Worm (Caenorhabditis elegans): ENCODE data around the gene W08E12.7.

DNA sequence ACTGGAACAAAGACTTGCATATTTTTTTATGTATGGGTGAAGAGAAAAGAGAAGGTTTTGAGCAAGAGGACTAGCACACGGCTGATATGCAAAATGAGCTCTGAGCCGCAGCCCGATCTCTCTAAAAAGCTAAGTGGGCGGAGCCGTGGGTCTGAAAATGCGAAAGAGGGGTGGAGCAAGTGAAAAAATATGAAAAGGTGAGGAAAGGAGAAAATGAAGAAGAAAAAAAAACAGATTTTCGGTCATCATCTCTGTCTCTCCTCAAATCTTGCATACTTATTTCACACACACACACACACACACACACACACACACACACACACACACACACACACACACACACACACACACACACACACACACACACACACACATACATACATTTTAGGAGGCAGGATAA, 40.5 kb upstream of the W08E12.7 start, which contains the start of gene dmd-9:
- TF ChIP-seq Y53G8AR.9 (GFP tag; conservative IDR thresholded peaks at IDR 0.05) (no peak), ztf-6 (GFP tag; IDR thresholded peaks at IDR 0.05) (no peak), gei-17 (GFP tag; optimal IDR thresholded peaks at IDR 0.05) (no peak), F39B2.1 (GFP tag; IDR thresholded peaks at IDR 0.05) (no peak), rpc-1 (optimal IDR thresholded peaks at IDR 0.05) (no peak), rpc-1 (tag; optimal IDR thresholded peaks at IDR 0.05) (no peak), hlh-26 (GFP tag; conservative IDR thresholded peaks at IDR 0.05) (no peak), ama-1 (optimal IDR thresholded peaks at IDR 0.05) (no peak), ama-1 (GFP tag; optimal IDR thresholded peaks at IDR 0.05) (no peak), unc-62 (GFP tag; optimal IDR thresholded peaks at IDR 0.05) (no peak), mes-4 (tag; optimal IDR thresholded peaks at IDR 0.05) (no peak)

All from whole organism, young adult.